Fruit fly (Drosophila melanogaster): ENCODE data around the gene CG32988.

dm6 chr2L:8875835-8876234 is 11.2 kb downstream of the CG32988 start:
- TF ChIP-seq BtbVII (GFP tag; optimal IDR thresholded peaks at IDR 0.05) (no peak), dan (GFP tag; IDR thresholded peaks at IDR 0.05) (no peak), CG16813 (GFP tag; IDR thresholded peaks at IDR 0.05; ENCODE audit: partially characterized antibody) (no peak), pnt (GFP tag; optimal IDR thresholded peaks at IDR 0.05) (no peak), fd96Cb (tag; optimal IDR thresholded peaks at IDR 0.05) (no peak), CG10462 (GFP tag; optimal IDR thresholded peaks at IDR 0.05) (no peak), CG10979 (tag; optimal IDR thresholded peaks at IDR 0.05) (no peak), btn (GFP tag; optimal IDR thresholded peaks at IDR 0.05) (no peak), CG1602 (GFP tag; optimal IDR thresholded peaks at IDR 0.05) (no peak), Dad (GFP tag; optimal IDR thresholded peaks at IDR 0.05) (no peak), tx (GFP tag; optimal IDR thresholded peaks at IDR 0.05) (no peak)
